Fruit fly (Drosophila melanogaster) whole organism, embryonic: Measurements from ENCODE around the gene frj.

ENCODE experiments used
- CG8290 ChIP-seq, 3 experiments: fragments of 200-800 bp; sonication (Bioruptor generic); optimal IDR thresholded peaks; 2 replicates each; lab custom pipeline; 2016 to 2019; ENCODE audit warnings: missing biosample characterization in 3 of 3, missing genetic modification characterization in 3 of 3, mild to moderate bottlenecking in 2 of 3, moderate library complexity in 1 of 3
- CTCF ChIP-seq: fragments of 200-800 bp; sonication (Bioruptor generic); optimal IDR thresholded peaks from 2 replicates; lab custom pipeline; 2017; ENCODE audit warnings: missing biosample characterization, mild to moderate bottlenecking, missing genetic modification characterization, moderate library complexity
- repo ChIP-seq: fragments of 200-800 bp; sonication (Bioruptor generic); optimal IDR thresholded peaks from 2 replicates; lab custom pipeline; 2016; ENCODE audit warnings: missing biosample characterization, missing genetic modification characterization
- slbo ChIP-seq: fragments of 200-800 bp; sonication (Bioruptor generic); IDR thresholded peaks from 2 replicates; pipeline ENCODE4 v1.3.6; 2022; ENCODE audit warnings: missing biosample characterization, missing genetic modification characterization

DNA sequence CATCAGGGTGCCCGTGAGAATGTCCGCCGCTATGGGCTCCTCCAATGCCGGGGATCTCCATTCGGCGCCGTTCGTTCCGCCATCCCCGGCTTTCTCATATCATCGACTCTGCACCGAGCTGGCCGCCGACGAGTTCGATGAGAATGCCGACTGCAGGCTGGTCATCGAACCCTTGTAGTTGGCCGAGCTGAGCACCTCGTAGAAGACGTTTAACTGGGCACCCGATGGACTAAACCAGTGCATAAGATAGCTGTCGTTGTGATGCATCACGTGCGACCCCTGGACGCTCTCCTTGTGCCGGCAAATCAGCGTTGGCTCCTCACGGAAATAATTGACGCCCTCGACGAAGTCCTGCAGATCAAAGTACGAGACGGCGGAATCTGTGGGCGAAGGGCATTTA is 6.1 kb upstream of the frj start:
- TF ChIP-seq CG8290 (GFP tag; optimal IDR thresholded peaks at IDR 0.05; lab: Kevin White, UChicago) (no peak), CG8290 (tag; optimal IDR thresholded peaks at IDR 0.05; lab: Kevin White, UChicago) (no peak), slbo (GFP tag; lab: Robert Waterston, UW) (no peak), CTCF (GFP tag; lab: Kevin White, UChicago) (no peak), repo (GFP tag; lab: Kevin White, UChicago) (no peak)
